Fruit fly (Drosophila melanogaster) whole organism, wandering third instar larva: ENCODE measurements around the gene CG7156.

Source experiments
- Abd-B ChIP-seq: fragments of >200 bp; optimal IDR thresholded peaks from 2 replicates; lab custom pipeline; 2017; ENCODE audit warnings: missing biosample characterization, missing genetic modification characterization
- CrebA ChIP-seq: fragments of 200-800 bp; sonication (Bioruptor generic); optimal IDR thresholded peaks from 2 replicates; lab custom pipeline; 2016; ENCODE audit warnings: missing biosample characterization, mild to moderate bottlenecking, missing genetic modification characterization, borderline replicate concordance
- Dfd ChIP-seq: fragments of >200 bp; optimal IDR thresholded peaks from 2 replicates; lab custom pipeline; 2017; ENCODE audit warnings: missing biosample characterization, missing genetic modification characterization
- Dif ChIP-seq: fragments of 200-275, 200-300 bp; sonication (Bioruptor generic); optimal IDR thresholded peaks from 2 replicates; lab custom pipeline; 2018; ENCODE audit warnings: missing biosample characterization, missing genetic modification characterization; ENCODE audit not compliant: partially characterized antibody
- GATAd ChIP-seq: sonication (Bioruptor generic); optimal IDR thresholded peaks from 2 replicates; lab custom pipeline; 2016; ENCODE audit warnings: missing biosample characterization, missing genetic modification characterization
- Hnf4 ChIP-seq: fragments of 200-800 bp; sonication (Bioruptor generic); optimal IDR thresholded peaks from 2 replicates; lab custom pipeline; 2016; ENCODE audit warnings: missing biosample characterization, mild to moderate bottlenecking, missing genetic modification characterization
- Hr78 ChIP-seq: fragments of >200 bp; optimal IDR thresholded peaks from 2 replicates; lab custom pipeline; 2017; ENCODE audit warnings: missing biosample characterization, missing genetic modification characterization
- Hr83 ChIP-seq: fragments of 200-300 bp; sonication (Bioruptor generic); optimal IDR thresholded peaks from 2 replicates; lab custom pipeline; 2016; ENCODE audit warnings: missing biosample characterization, mild to moderate bottlenecking, missing genetic modification characterization, moderate library complexity; ENCODE audit not compliant: poor library complexity, severe bottlenecking
- OdsH ChIP-seq: fragments of 200-800 bp; sonication (Bioruptor generic); optimal IDR thresholded peaks from 2 replicates; lab custom pipeline; 2016; ENCODE audit warnings: missing biosample characterization, mild to moderate bottlenecking, missing genetic modification characterization
- Rel ChIP-seq, 2 experiments: fragments of 200-800 bp; sonication (Bioruptor generic) in 1 of 2; optimal IDR thresholded peaks; 2 replicates in 1 of 2; 3 replicates in 1 of 2; lab custom pipeline; 2016 to 2019; ENCODE audit warnings: mild to moderate bottlenecking in 2 of 2, missing biosample characterization in 2 of 2, missing genetic modification characterization in 2 of 2, moderate library complexity in 1 of 2
- Sp1 ChIP-seq: fragments of 200-800 bp; sonication (Bioruptor generic); optimal IDR thresholded peaks from 3 replicates; lab custom pipeline; 2019; ENCODE audit warnings: missing biosample characterization, mild to moderate bottlenecking, missing genetic modification characterization, moderate library complexity
- Vsx2 ChIP-seq: fragments of 200-300, 225-300 bp; sonication (Bioruptor generic); optimal IDR thresholded peaks from 2 replicates; lab custom pipeline; 2018; ENCODE audit warnings: missing biosample characterization, missing genetic modification characterization; ENCODE audit not compliant: partially characterized antibody
- foxo ChIP-seq, 2 experiments: fragments of 200-800 bp; sonication (Bioruptor generic); optimal IDR thresholded peaks; 2 replicates in 1 of 2; 3 replicates in 1 of 2; lab custom pipeline; 2016 to 2017; ENCODE audit warnings: missing biosample characterization in 2 of 2, missing genetic modification characterization in 2 of 2
- psq ChIP-seq: fragments of 200-800 bp; sonication (Bioruptor generic); optimal IDR thresholded peaks from 3 replicates; lab custom pipeline; 2017; ENCODE audit warnings: missing biosample characterization, mild to moderate bottlenecking, missing genetic modification characterization, moderate library complexity
- rgr ChIP-seq: fragments of 200-800 bp; sonication (Bioruptor generic); optimal IDR thresholded peaks from 3 replicates; lab custom pipeline; 2016; ENCODE audit warnings: missing biosample characterization, mild to moderate bottlenecking, missing genetic modification characterization
- woc ChIP-seq: sonication (Bioruptor generic); optimal IDR thresholded peaks from 2 replicates; lab custom pipeline; 2016; ENCODE audit warnings: missing biosample characterization, mild to moderate bottlenecking, missing genetic modification characterization

Gene CG7156

dm6 chr3R:18196622-18196990 lies 45.4 kb downstream of the CG7156 start:
- TF ChIP-seq Hr83 (GFP tag; lab: Kevin White, UChicago) = no peak
- no peak for TF ChIP-seq Rel (GFP tag; optimal IDR thresholded peaks at IDR 0.05; lab: Kevin White, UChicago)
- TF ChIP-seq Rel (tag; optimal IDR thresholded peaks at IDR 0.05; lab: Kevin White, UChicago) = no peak

dm6 chr3R:18195295-18195694 lies 46.7 kb downstream of the CG7156 start:
- TF ChIP-seq Dif (GFP tag; lab: Kevin White, UChicago) (no peak), Vsx2 (no peak), rgr (no peak), Dfd (GFP tag; lab: Kevin White, UChicago) (peak; percentile 97)

dm6 chr3R:18191867-18192266 lies 50.1 kb downstream of the CG7156 start, which contains the start of gene CG14313:
Gene CG14313, minus strand, starts transcription at chr3R:18191967.
- no peak for TF ChIP-seq Sp1 (GFP tag; lab: Kevin White, UChicago)
- no peak for TF ChIP-seq psq (GFP tag; lab: Kevin White, UChicago)
- no peak for TF ChIP-seq rgr
- no peak for TF ChIP-seq CrebA (GFP tag; lab: Kevin White, UChicago)
- no peak for TF ChIP-seq Hr78
- TF ChIP-seq OdsH (GFP tag; lab: Kevin White, UChicago) = no peak
- TF ChIP-seq GATAd (GFP tag; lab: Kevin White, UChicago) = no peak
- no peak for TF ChIP-seq Abd-B (GFP tag; lab: Kevin White, UChicago)
- no peak for TF ChIP-seq Hnf4 (GFP tag; lab: Kevin White, UChicago)
- no peak for TF ChIP-seq woc (GFP tag; lab: Kevin White, UChicago)
- no peak for TF ChIP-seq foxo (GFP tag; optimal IDR thresholded peaks at IDR 0.05; lab: Kevin White, UChicago)
